Worm (Caenorhabditis elegans) whole organism, L2 larva: ENCODE data around the gene Y56A3A.41.

Source experiments
- C34F6.9 ChIP-seq: fragments of 150-350 bp; optimal IDR thresholded peaks from 2 replicates; lab custom pipeline; 2014; ENCODE audit warnings: missing biosample characterization, missing genetic modification characterization
- F13H6.1 ChIP-seq: sonication (generic microtip); optimal IDR thresholded peaks from 2 replicates; lab custom pipeline; 2016; ENCODE audit warnings: missing genetic modification characterization, missing compliant biosample characterization
- R02D3.7 ChIP-seq: fragments of 150-350 bp; optimal IDR thresholded peaks from 2 replicates; lab custom pipeline; 2014; ENCODE audit warnings: missing biosample characterization, missing genetic modification characterization
- ZK546.5 ChIP-seq: sonication (generic microtip); optimal IDR thresholded peaks from 2 replicates; lab custom pipeline; 2017; ENCODE audit warnings: missing biosample characterization, missing genetic modification characterization
- alr-1 ChIP-seq: fragments of 150-350 bp; optimal IDR thresholded peaks from 2 replicates; lab custom pipeline; 2014; ENCODE audit warnings: missing biosample characterization, missing genetic modification characterization
- ama-1 ChIP-seq: fragments of 150-350 bp; optimal IDR thresholded peaks from 2 replicates; lab custom pipeline; 2018; ENCODE audit warnings: inconsistent platforms
- ceh-16 ChIP-seq: fragments of 150-350 bp; optimal IDR thresholded peaks from 2 replicates; lab custom pipeline; 2014; ENCODE audit warnings: missing biosample characterization, missing genetic modification characterization
- crh-2 ChIP-seq: sonication (generic microtip); optimal IDR thresholded peaks from 2 replicates; lab custom pipeline; 2017; ENCODE audit warnings: missing biosample characterization, missing genetic modification characterization
- dmd-4 ChIP-seq: sonication (generic microtip); optimal IDR thresholded peaks from 2 replicates; lab custom pipeline; 2017; ENCODE audit warnings: missing biosample characterization, missing genetic modification characterization
- elt-1 ChIP-seq: fragments of 150-350 bp; optimal IDR thresholded peaks from 2 replicates; lab custom pipeline; 2014; ENCODE audit warnings: missing biosample characterization, missing genetic modification characterization
- fos-1 ChIP-seq: fragments of 150-350 bp; optimal IDR thresholded peaks from 2 replicates; lab custom pipeline; 2014; ENCODE audit warnings: missing biosample characterization, missing genetic modification characterization
- gmeb-1 ChIP-seq: fragments of 150-350 bp; optimal IDR thresholded peaks from 2 replicates; lab custom pipeline; 2014; ENCODE audit warnings: missing biosample characterization, missing genetic modification characterization
- lin-11 ChIP-seq: fragments of 150-350 bp; sonication (generic microtip); optimal IDR thresholded peaks from 2 replicates; lab custom pipeline; 2014; ENCODE audit warnings: missing biosample characterization, missing genetic modification characterization, inconsistent platforms, mixed read lengths
- lin-13 ChIP-seq: fragments of 150-350 bp; optimal IDR thresholded peaks from 2 replicates; lab custom pipeline; 2014; ENCODE audit warnings: missing biosample characterization, missing genetic modification reagents, missing genetic modification characterization
- lin-39 ChIP-seq: fragments of 150-350 bp; optimal IDR thresholded peaks from 2 replicates; lab custom pipeline; 2014; ENCODE audit warnings: missing biosample characterization, missing genetic modification reagents, missing genetic modification characterization
- lsy-2 ChIP-seq, 2 experiments: fragments of 150-350 bp in 1 of 2; sonication (generic microtip) in 1 of 2; optimal IDR thresholded peaks; 2 replicates each; lab custom pipeline; 2014 to 2017; ENCODE audit warnings: missing biosample characterization in 2 of 2, missing genetic modification characterization in 2 of 2
- mab-5 ChIP-seq: fragments of 150-350 bp; optimal IDR thresholded peaks from 2 replicates; lab custom pipeline; 2014; ENCODE audit warnings: missing biosample characterization, missing genetic modification characterization
- mbf-1 ChIP-seq: sonication (generic microtip); optimal IDR thresholded peaks from 2 replicates; lab custom pipeline; 2017; ENCODE audit warnings: missing biosample characterization, missing genetic modification characterization
- nhr-10 ChIP-seq: sonication (generic microtip); optimal IDR thresholded peaks from 2 replicates; lab custom pipeline; 2017; ENCODE audit warnings: missing biosample characterization, missing genetic modification characterization
- nhr-11 ChIP-seq: fragments of 150-350 bp; optimal IDR thresholded peaks from 2 replicates; lab custom pipeline; 2014; ENCODE audit warnings: missing biosample characterization, missing genetic modification characterization
- nhr-129 ChIP-seq: fragments of 150-350 bp; optimal IDR thresholded peaks from 2 replicates; lab custom pipeline; 2014; ENCODE audit warnings: missing biosample characterization, missing genetic modification characterization
- nhr-21 ChIP-seq: fragments of 150-350 bp; optimal IDR thresholded peaks from 2 replicates; lab custom pipeline; 2014; ENCODE audit warnings: missing biosample characterization, missing genetic modification characterization
- nhr-23 ChIP-seq: fragments of 150-350 bp; optimal IDR thresholded peaks from 2 replicates; lab custom pipeline; 2014; ENCODE audit warnings: missing biosample characterization, missing genetic modification reagents, missing genetic modification characterization
- nhr-237 ChIP-seq: fragments of 150-350 bp; optimal IDR thresholded peaks from 2 replicates; lab custom pipeline; 2014; ENCODE audit warnings: missing biosample characterization, missing genetic modification characterization
- nhr-25 ChIP-seq: fragments of 150-350 bp; sonication (generic microtip); optimal IDR thresholded peaks from 3 replicates; lab custom pipeline; 2014; ENCODE audit warnings: missing biosample characterization, missing genetic modification characterization
- nhr-6 ChIP-seq: fragments of 150-350 bp; optimal IDR thresholded peaks from 2 replicates; lab custom pipeline; 2014; ENCODE audit warnings: missing biosample characterization, missing genetic modification characterization
- nhr-77 ChIP-seq: fragments of 150-350 bp; optimal IDR thresholded peaks from 2 replicates; lab custom pipeline; 2014; ENCODE audit warnings: missing biosample characterization, missing genetic modification characterization
- peb-1 ChIP-seq: fragments of 150-350 bp; optimal IDR thresholded peaks from 2 replicates; lab custom pipeline; 2014; ENCODE audit warnings: missing biosample characterization, missing genetic modification characterization
- sem-4 ChIP-seq: fragments of 150-350 bp; optimal IDR thresholded peaks from 2 replicates; lab custom pipeline; 2014; ENCODE audit warnings: missing biosample characterization, missing genetic modification reagents, missing genetic modification characterization
- skn-1 ChIP-seq: sonication (generic microtip); optimal IDR thresholded peaks from 2 replicates; lab custom pipeline; 2017; ENCODE audit warnings: missing biosample characterization, missing genetic modification characterization
- sma-3 ChIP-seq: sonication (generic microtip); optimal IDR thresholded peaks from 2 replicates; lab custom pipeline; 2016; ENCODE audit warnings: missing genetic modification reagents, missing genetic modification characterization, missing compliant biosample characterization
- sma-9 ChIP-seq, 2 experiments: fragments of 150-350 bp in 1 of 2; sonication (generic microtip) in 1 of 2; optimal IDR thresholded peaks; 2 replicates each; lab custom pipeline; 2014 to 2016; ENCODE audit warnings: missing genetic modification characterization in 2 of 2, mild to moderate bottlenecking in 1 of 2, missing biosample characterization in 1 of 2, missing compliant biosample characterization in 1 of 2, missing genetic modification reagents in 1 of 2, moderate library complexity in 1 of 2
- snpc-4 ChIP-seq: fragments of 150-350 bp; optimal IDR thresholded peaks from 2 replicates; lab custom pipeline; 2014; ENCODE audit warnings: missing biosample characterization, missing genetic modification characterization
- unc-39 ChIP-seq: fragments of 150-350 bp; optimal IDR thresholded peaks from 2 replicates; lab custom pipeline; 2014; ENCODE audit warnings: missing biosample characterization, missing genetic modification characterization
- unc-55 ChIP-seq: fragments of 150-350 bp; sonication (generic microtip); optimal IDR thresholded peaks from 3 replicates; lab custom pipeline; 2014; ENCODE audit warnings: missing biosample characterization, missing genetic modification reagents, missing genetic modification characterization
- zag-1 ChIP-seq: fragments of 150-350 bp; optimal IDR thresholded peaks from 2 replicates; lab custom pipeline; 2014; ENCODE audit warnings: missing biosample characterization, missing genetic modification characterization
- ztf-1 ChIP-seq: fragments of 200-800 bp; sonication (Bioruptor generic); conservative IDR thresholded peaks from 2 replicates; pipeline ENCODE4 v1.3.6; 2022; ENCODE audit warnings: missing genetic modification characterization, missing compliant biosample characterization
- ztf-11 ChIP-seq: sonication (generic microtip); optimal IDR thresholded peaks from 2 replicates; lab custom pipeline; 2017; ENCODE audit warnings: missing biosample characterization, missing genetic modification characterization
- ztf-4 ChIP-seq: fragments of 150-350 bp; optimal IDR thresholded peaks from 2 replicates; lab custom pipeline; 2014; ENCODE audit warnings: missing biosample characterization, missing genetic modification characterization

Gene Y56A3A.41

ce11 chrIII:11918247-11918769, 25.5 kb upstream of the Y56A3A.41 start, which contains the start of gene znf-593:
Gene znf-593 (minus strand): TSS chrIII:11918719.
- TF ChIP-seq sem-4 (tag; lab: Kevin White, UChicago), result peak; percentile 29
- TF ChIP-seq unc-55 (GFP tag; lab: Kevin White, UChicago), result peak; percentile 3
- TF ChIP-seq unc-39 (tag; lab: Kevin White, UChicago), result no peak
- no peak for TF ChIP-seq skn-1
- no peak for TF ChIP-seq nhr-77 (tag; lab: Kevin White, UChicago)
- no peak for TF ChIP-seq dmd-4 (tag; lab: Kevin White, UChicago)
- peak in 1 of 2 experiments; percentile 34 for TF ChIP-seq lsy-2 (tag; optimal IDR thresholded peaks at IDR 0.05; lab: Kevin White, UChicago)
- TF ChIP-seq ama-1 (lab: Kevin White, UChicago), result no peak
- TF ChIP-seq nhr-25 (tag; lab: Kevin White, UChicago), result peak; percentile 24
- no peak for TF ChIP-seq nhr-23

- TF ChIP-seq ZK546.5 (tag; lab: Kevin White, UChicago) (no peak), ceh-16 (tag; lab: Kevin White, UChicago) (no peak), snpc-4 (no peak), nhr-11 (tag; lab: Kevin White, UChicago) (no peak), zag-1 (tag; lab: Kevin White, UChicago) (no peak), skn-1 (no peak)
- TF ChIP-seq, all 48 proteins: peak for 0
These were observed 24.7 kb upstream of the Y56A3A.41 start for ce11 chrIII:11917525-11917924.

ce11 chrIII:11917090-11917489, 24.3 kb upstream of the Y56A3A.41 start:
- no peak for TF ChIP-seq ceh-16 (tag; lab: Kevin White, UChicago)
- no peak for TF ChIP-seq R02D3.7 (tag; lab: Kevin White, UChicago)
- TF ChIP-seq mbf-1 (tag; lab: Kevin White, UChicago), result no peak
- no peak for TF ChIP-seq lin-11 (tag; lab: Kevin White, UChicago)
- no peak for TF ChIP-seq ztf-4 (tag; lab: Kevin White, UChicago)
- TF ChIP-seq ztf-1, result no peak
- TF ChIP-seq nhr-77 (tag; lab: Kevin White, UChicago), result no peak
- no peak for TF ChIP-seq elt-1 (tag; lab: Kevin White, UChicago)
- no peak for TF ChIP-seq lin-13 (GFP tag; lab: Kevin White, UChicago)
- no peak for TF ChIP-seq peb-1 (tag; lab: Kevin White, UChicago)
- TF ChIP-seq nhr-25 (tag; lab: Kevin White, UChicago), result no peak

ce11 chrIII:11916260-11916659, 23.4 kb upstream of the Y56A3A.41 start:
- no peak for TF ChIP-seq skn-1
- no peak for TF ChIP-seq mab-5 (tag; lab: Kevin White, UChicago)
- TF ChIP-seq gmeb-1 (tag; lab: Kevin White, UChicago), result no peak
- no peak for TF ChIP-seq nhr-21 (tag; lab: Kevin White, UChicago)
- no peak for TF ChIP-seq fos-1
- TF ChIP-seq lin-39, result no peak
- no peak for TF ChIP-seq nhr-10
- TF ChIP-seq ztf-1, result no peak
- TF ChIP-seq nhr-23, result no peak
- no peak for TF ChIP-seq sma-9 (GFP tag; optimal IDR thresholded peaks at IDR 0.05; lab: Kevin White, UChicago)
- TF ChIP-seq sma-9 (tag; optimal IDR thresholded peaks at IDR 0.05; lab: Kevin White, UChicago), result no peak
- no peak for TF ChIP-seq nhr-237 (tag; lab: Kevin White, UChicago)
- TF ChIP-seq nhr-77 (tag; lab: Kevin White, UChicago), result no peak
- TF ChIP-seq sma-3 (GFP tag; lab: Kevin White, UChicago), result no peak
- no peak for TF ChIP-seq F13H6.1 (tag; lab: Kevin White, UChicago)
- TF ChIP-seq elt-1 (tag; lab: Kevin White, UChicago), result no peak
- no peak for TF ChIP-seq ztf-11
- TF ChIP-seq zag-1 (tag; lab: Kevin White, UChicago), result no peak
- no peak for TF ChIP-seq peb-1 (tag; lab: Kevin White, UChicago)
- TF ChIP-seq R02D3.7 (tag; lab: Kevin White, UChicago), result no peak

- TF ChIP-seq nhr-129 (tag; lab: Kevin White, UChicago), result no peak
- peak; percentile 56 for TF ChIP-seq unc-55 (GFP tag; lab: Kevin White, UChicago)
- TF ChIP-seq F13H6.1 (tag; lab: Kevin White, UChicago), result peak; percentile 11
- TF ChIP-seq C34F6.9 (tag; lab: Kevin White, UChicago), result peak; percentile 7
- no peak for TF ChIP-seq crh-2 (tag; lab: Kevin White, UChicago)
- peak; percentile 27 for TF ChIP-seq lin-13 (GFP tag; lab: Kevin White, UChicago)
- TF ChIP-seq mab-5 (tag; lab: Kevin White, UChicago), result no peak
- TF ChIP-seq alr-1, result no peak
- peak; percentile 41 to 55 for TF ChIP-seq lsy-2 (tag; optimal IDR thresholded peaks at IDR 0.05; lab: Kevin White, UChicago)
- no peak for TF ChIP-seq nhr-6 (tag; lab: Kevin White, UChicago)
- peak; percentile 12 for TF ChIP-seq fos-1
- peak; percentile 49 for TF ChIP-seq gmeb-1 (tag; lab: Kevin White, UChicago)
These were observed 22.8 kb upstream of the Y56A3A.41 start, which contains the start of the genes ndab-1 and npp-16 for ce11 chrIII:11915666-11916065. Gene ndab-1 (minus strand): TSS chrIII:11915712. Gene npp-16 (plus strand): TSS chrIII:11915928.
